Worm (Caenorhabditis elegans): ENCODE measurements around the gene fbxa-30.

- TF ChIP-seq cnd-1 (tag; optimal IDR thresholded peaks at IDR 0.05) (no peak), mab-5 (tag; optimal IDR thresholded peaks at IDR 0.05) (no peak), lin-13 (tag; optimal IDR thresholded peaks at IDR 0.05) (no peak), drap-1 (GFP tag; optimal IDR thresholded peaks at IDR 0.05) (no peak), nhr-76 (tag; optimal IDR thresholded peaks at IDR 0.05) (no peak), elt-3 (tag; optimal IDR thresholded peaks at IDR 0.05) (no peak), pha-4 (tag; optimal IDR thresholded peaks at IDR 0.05) (no peak), unc-39 (tag; optimal IDR thresholded peaks at IDR 0.05) (no peak), nhr-28 (tag; optimal IDR thresholded peaks at IDR 0.05) (no peak), ceh-83 (GFP tag; optimal IDR thresholded peaks at IDR 0.05) (no peak), blmp-1 (tag; optimal IDR thresholded peaks at IDR 0.05) (no peak), mep-1 (tag; optimal IDR thresholded peaks at IDR 0.05) (no peak), ztf-11 (tag; optimal IDR thresholded peaks at IDR 0.05) (no peak), ces-1 (GFP tag; optimal IDR thresholded peaks at IDR 0.05) (no peak)
Observed at ce11 chrIII:1293135-1293534, 17.7 kb upstream of the fbxa-30 start, which contains the start of gene fbxa-36.
